Fruit fly (Drosophila melanogaster) whole organism, embryonic: ENCODE measurements around the gene zfh2.

Experiments
- Ada2b ChIP-seq: fragments of 200-800 bp; sonication (Bioruptor generic); IDR thresholded peaks from 2 replicates; pipeline ENCODE4 v1.3.6; 2022; ENCODE audit warnings: missing biosample characterization, missing genetic modification characterization
- Aef1 ChIP-seq: fragments of 200-800 bp; sonication (Bioruptor generic); IDR thresholded peaks from 3 replicates; pipeline ENCODE4 v1.3.6; 2022; ENCODE audit warnings: missing biosample characterization, missing genetic modification characterization
- CG10209 ChIP-seq: fragments of 200-800 bp; sonication (Bioruptor generic); optimal IDR thresholded peaks from 3 replicates; lab custom pipeline; 2017; ENCODE audit warnings: missing biosample characterization, mild to moderate bottlenecking, missing genetic modification characterization, missing genetic modification reagents
- CG11456 ChIP-seq: fragments of 200-800 bp; sonication (Bioruptor generic); IDR thresholded peaks from 3 replicates; pipeline ENCODE4 v1.3.6; 2022; ENCODE audit warnings: missing biosample characterization, missing genetic modification characterization
- CG12155 ChIP-seq: fragments of 200-800 bp; sonication (Bioruptor generic); optimal IDR thresholded peaks from 3 replicates; lab custom pipeline; 2016; ENCODE audit warnings: missing biosample characterization, missing genetic modification characterization
- CG12942 ChIP-seq: fragments of 200-800 bp; sonication (Bioruptor generic); optimal IDR thresholded peaks from 3 replicates; lab custom pipeline; 2016; ENCODE audit warnings: missing biosample characterization, missing genetic modification characterization
- CG13296 ChIP-seq: fragments of 200-800 bp; sonication (Bioruptor generic); optimal IDR thresholded peaks from 3 replicates; lab custom pipeline; 2018; ENCODE audit warnings: missing biosample characterization, mild to moderate bottlenecking, missing genetic modification characterization
- CG13424 ChIP-seq: fragments of 200-800 bp; sonication (Bioruptor generic); optimal IDR thresholded peaks from 2 replicates; lab custom pipeline; 2019; ENCODE audit warnings: missing biosample characterization, mild to moderate bottlenecking, missing genetic modification characterization, moderate library complexity
- CG15073 ChIP-seq: fragments of 200-800 bp; sonication (Bioruptor generic); optimal IDR thresholded peaks from 2 replicates; lab custom pipeline; 2016; ENCODE audit warnings: missing biosample characterization, missing genetic modification characterization
- CG17359 ChIP-seq: fragments of 200-800 bp; sonication (Bioruptor generic); optimal IDR thresholded peaks from 3 replicates; lab custom pipeline; 2018; ENCODE audit warnings: missing biosample characterization, mild to moderate bottlenecking, missing genetic modification characterization, moderate library complexity
- CG17802 ChIP-seq: fragments of 200-800 bp; sonication (Bioruptor generic); optimal IDR thresholded peaks from 2 replicates; lab custom pipeline; 2018; ENCODE audit warnings: missing biosample characterization, mild to moderate bottlenecking, missing genetic modification characterization, moderate library complexity
- CG2678 ChIP-seq: fragments of 200-800 bp; sonication (Bioruptor generic); optimal IDR thresholded peaks from 3 replicates; lab custom pipeline; 2019; ENCODE audit warnings: missing biosample characterization, mild to moderate bottlenecking, missing genetic modification characterization, moderate library complexity
- CG2889 ChIP-seq: fragments of 200-800 bp; sonication (Bioruptor generic); IDR thresholded peaks from 3 replicates; pipeline ENCODE4 v1.3.6; 2022; ENCODE audit warnings: missing biosample characterization, missing genetic modification characterization
- CG3065 ChIP-seq: fragments of 200-800 bp; sonication (Bioruptor generic); optimal IDR thresholded peaks from 2 replicates; lab custom pipeline; 2016; ENCODE audit warnings: missing biosample characterization, missing genetic modification characterization
- CG31224 ChIP-seq: fragments of 200-800 bp; sonication (Bioruptor generic); IDR thresholded peaks from 2 replicates; pipeline ENCODE4 v1.3.6; 2022; ENCODE audit warnings: missing biosample characterization, missing genetic modification characterization
- CG3281 ChIP-seq: fragments of 200-800 bp; sonication (Bioruptor generic); optimal IDR thresholded peaks from 3 replicates; lab custom pipeline; 2017; ENCODE audit warnings: missing biosample characterization, mild to moderate bottlenecking, missing genetic modification characterization
- CG33557 ChIP-seq: fragments of 200-800 bp; sonication (Bioruptor generic); optimal IDR thresholded peaks from 2 replicates; lab custom pipeline; 2019; ENCODE audit warnings: missing biosample characterization, mild to moderate bottlenecking, missing genetic modification characterization, moderate library complexity
- CG3847 ChIP-seq: fragments of 200-800 bp; sonication (Bioruptor generic); IDR thresholded peaks from 2 replicates; pipeline ENCODE4 v1.3.6; 2022; ENCODE audit warnings: missing biosample characterization, missing genetic modification characterization
- CG42726 ChIP-seq: fragments of 200-800 bp; sonication (Bioruptor generic); IDR thresholded peaks from 2 replicates; pipeline ENCODE4 v1.3.6; 2022; ENCODE audit warnings: missing biosample characterization, missing genetic modification characterization; ENCODE audit not compliant: partially characterized antibody
- CG4617 ChIP-seq: fragments of 200-800 bp; sonication (Bioruptor generic); optimal IDR thresholded peaks from 3 replicates; lab custom pipeline; 2016; ENCODE audit warnings: missing biosample characterization, missing genetic modification characterization, borderline replicate concordance
- CG9215 ChIP-seq: fragments of 200-800 bp; sonication (Bioruptor generic); IDR thresholded peaks from 2 replicates; pipeline ENCODE4 v1.3.6; 2022; ENCODE audit warnings: missing biosample characterization, missing genetic modification characterization
- Chrac-16 ChIP-seq: fragments of 200-800 bp; sonication (Bioruptor generic); optimal IDR thresholded peaks from 3 replicates; lab custom pipeline; 2016; ENCODE audit warnings: missing biosample characterization, missing genetic modification characterization
- E2f1 ChIP-seq: fragments of 200-800 bp; sonication (Bioruptor generic); IDR thresholded peaks from 2 replicates; pipeline ENCODE4 v1.3.6; 2022; ENCODE audit warnings: missing biosample characterization, missing genetic modification characterization
- Fer2 ChIP-seq: fragments of 200-800 bp; sonication (Bioruptor generic); optimal IDR thresholded peaks from 2 replicates; lab custom pipeline; 2018; ENCODE audit warnings: missing biosample characterization, mild to moderate bottlenecking, missing genetic modification characterization, moderate library complexity
- Hmx ChIP-seq: fragments of 200-800 bp; sonication (Bioruptor generic); optimal IDR thresholded peaks from 2 replicates; lab custom pipeline; 2016; ENCODE audit warnings: missing biosample characterization, missing genetic modification characterization
- NC2α ChIP-seq: fragments of 200-800 bp; sonication (Bioruptor generic); optimal IDR thresholded peaks from 2 replicates; lab custom pipeline; 2016; ENCODE audit warnings: missing biosample characterization, missing genetic modification characterization
- Nf-YB ChIP-seq: fragments of 200-800 bp; sonication (Bioruptor generic); optimal IDR thresholded peaks from 3 replicates; lab custom pipeline; 2019; ENCODE audit warnings: missing biosample characterization, mild to moderate bottlenecking, missing genetic modification characterization, moderate library complexity
- NfI ChIP-seq: fragments of 200-800 bp; sonication (Bioruptor generic); optimal IDR thresholded peaks from 3 replicates; lab custom pipeline; 2018; ENCODE audit warnings: missing biosample characterization, mild to moderate bottlenecking, missing genetic modification characterization, moderate library complexity
- PHDP ChIP-seq: fragments of 200-800 bp; sonication (Bioruptor generic); optimal IDR thresholded peaks from 3 replicates; lab custom pipeline; 2018; ENCODE audit warnings: missing biosample characterization, mild to moderate bottlenecking, missing genetic modification characterization, moderate library complexity
- Rfx ChIP-seq: fragments of 200-800 bp; sonication (Bioruptor generic); IDR thresholded peaks from 2 replicates; pipeline ENCODE4 v1.3.6; 2022; ENCODE audit warnings: missing biosample characterization, missing genetic modification characterization
- Usf ChIP-seq: fragments of 200-800 bp; sonication (Bioruptor generic); optimal IDR thresholded peaks from 2 replicates; lab custom pipeline; 2017; ENCODE audit warnings: missing genotype, missing biosample characterization, missing genetic modification characterization
- ab ChIP-seq: fragments of 200-800 bp; sonication (Bioruptor generic); optimal IDR thresholded peaks from 2 replicates; lab custom pipeline; 2016; ENCODE audit warnings: missing biosample characterization, missing genetic modification characterization
- chif ChIP-seq, 2 experiments: fragments of 200-800 bp; sonication (Bioruptor generic); optimal IDR thresholded peaks; 3 replicates each; lab custom pipeline; 2016; ENCODE audit warnings: missing biosample characterization in 2 of 2, missing genetic modification characterization in 2 of 2
- dm ChIP-seq: fragments of 200-800 bp; sonication (Bioruptor generic); optimal IDR thresholded peaks from 3 replicates; lab custom pipeline; 2016; ENCODE audit warnings: missing biosample characterization, missing genetic modification characterization
- grau ChIP-seq: fragments of 200-800 bp; optimal IDR thresholded peaks from 3 replicates; lab custom pipeline; 2019; ENCODE audit warnings: missing biosample characterization, mild to moderate bottlenecking, missing genetic modification characterization, moderate library complexity
- gsb ChIP-seq: fragments of 200-800 bp; sonication (Bioruptor generic); IDR thresholded peaks from 2 replicates; pipeline ENCODE4 v1.3.6; 2022; ENCODE audit warnings: missing biosample characterization, missing genetic modification characterization
- hkb ChIP-seq, 2 experiments: fragments of 200-800 bp in 1 of 2; fragments of >200 bp in 1 of 2; sonication (Bioruptor generic) in 1 of 2; IDR thresholded peaks in 1 of 2; optimal IDR thresholded peaks in 1 of 2; 2 replicates each; pipeline versions ENCODE4 v1.3.6 to Lab custom; 2017 to 2022; ENCODE audit warnings: missing biosample characterization in 1 of 2, missing genetic modification characterization in 1 of 2
- knrl ChIP-seq: fragments of 200-800 bp; sonication (Bioruptor generic); IDR thresholded peaks from 3 replicates; pipeline ENCODE4 v1.3.6; 2022; ENCODE audit warnings: missing biosample characterization, missing genetic modification characterization; ENCODE audit not compliant: partially characterized antibody
- peb ChIP-seq: fragments of 200-800 bp; sonication (Bioruptor generic); IDR thresholded peaks from 2 replicates; pipeline ENCODE4 v1.3.6; 2022; ENCODE audit warnings: missing biosample characterization, missing genetic modification characterization
- pita ChIP-seq: fragments of 200-800 bp; sonication (Bioruptor generic); optimal IDR thresholded peaks from 2 replicates; lab custom pipeline; 2017; ENCODE audit warnings: missing biosample characterization, mild to moderate bottlenecking, missing genetic modification characterization
- pum ChIP-seq: fragments of 200-800 bp; sonication (Bioruptor generic); optimal IDR thresholded peaks from 2 replicates; lab custom pipeline; 2016; ENCODE audit warnings: missing biosample characterization, missing genetic modification characterization
- ro ChIP-seq: fragments of 200-800 bp; sonication (Bioruptor generic); IDR thresholded peaks from 2 replicates; pipeline ENCODE4 v1.3.6; 2022; ENCODE audit warnings: missing biosample characterization, missing genetic modification characterization
- row ChIP-seq: fragments of 200-800 bp; sonication (Bioruptor generic); IDR thresholded peaks from 3 replicates; pipeline ENCODE4 v1.3.6; 2022; ENCODE audit warnings: missing biosample characterization, missing genetic modification characterization
- shn ChIP-seq: fragments of 200-800 bp; sonication (Bioruptor generic); optimal IDR thresholded peaks from 3 replicates; lab custom pipeline; 2016; ENCODE audit warnings: missing biosample characterization, missing genetic modification characterization
- sima ChIP-seq: fragments of 200-800 bp; sonication (Bioruptor generic); optimal IDR thresholded peaks from 2 replicates; lab custom pipeline; 2016; ENCODE audit warnings: missing biosample characterization, missing genetic modification characterization
- slbo ChIP-seq: fragments of 200-800 bp; sonication (Bioruptor generic); IDR thresholded peaks from 2 replicates; pipeline ENCODE4 v1.3.6; 2022; ENCODE audit warnings: missing biosample characterization, missing genetic modification characterization
- so ChIP-seq: fragments of 200-800 bp; sonication (Bioruptor generic); IDR thresholded peaks from 3 replicates; pipeline ENCODE4 v1.3.6; 2022; ENCODE audit warnings: missing biosample characterization, missing genetic modification characterization
- tgo ChIP-seq: fragments of 200-800 bp; sonication (Bioruptor generic); IDR thresholded peaks from 3 replicates; pipeline ENCODE4 v1.3.6; 2022; ENCODE audit warnings: missing biosample characterization, missing genetic modification characterization
- tin ChIP-seq: fragments of 200-800 bp; sonication (Bioruptor generic); optimal IDR thresholded peaks from 3 replicates; lab custom pipeline; 2016; ENCODE audit warnings: missing biosample characterization, missing genetic modification characterization
- tup ChIP-seq: fragments of 200-800 bp; sonication (Bioruptor generic); optimal IDR thresholded peaks from 2 replicates; lab custom pipeline; 2016; ENCODE audit warnings: missing biosample characterization, mild to moderate bottlenecking, missing genetic modification characterization, moderate library complexity
- twi ChIP-seq: fragments of 200-800 bp; optimal IDR thresholded peaks from 2 replicates; lab custom pipeline; 2019; ENCODE audit warnings: missing biosample characterization, mild to moderate bottlenecking, missing genetic modification characterization, moderate library complexity

The zfh2 gene

DNA sequence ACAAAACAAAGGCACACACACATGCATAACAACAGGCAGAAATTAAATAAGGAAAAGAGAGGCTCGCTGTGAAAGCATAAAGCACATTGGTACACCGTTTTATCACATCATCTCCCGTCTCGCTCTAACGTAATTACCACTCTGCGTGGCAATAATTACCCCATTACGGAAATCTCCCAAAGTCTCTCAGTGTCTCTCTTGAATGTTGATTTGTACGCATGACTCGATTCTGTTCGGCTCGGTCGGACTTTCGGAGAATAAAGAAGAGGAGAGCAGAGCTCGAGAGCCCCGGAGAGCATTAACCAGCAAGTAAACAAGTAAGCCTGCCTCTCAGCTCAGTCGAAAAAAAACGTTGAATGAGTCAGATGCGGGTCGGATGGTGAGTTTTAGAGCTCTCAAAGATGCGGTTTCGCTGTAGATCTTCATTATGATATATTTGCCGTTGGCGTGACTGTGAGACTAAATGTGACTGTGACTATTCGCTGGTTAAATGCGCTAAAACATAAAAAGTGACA is at the start of gene zfh2 (continued):
- TF ChIP-seq shn (no peak), tgo (GFP tag; lab: Robert Waterston, UW) (no peak), Ada2b (GFP tag; lab: Robert Waterston, UW) (no peak), slbo (GFP tag; lab: Robert Waterston, UW) (no peak), CG17802 (no peak), CG4617 (GFP tag; lab: Kevin White, UChicago) (no peak), Nf-YB (GFP tag; lab: Kevin White, UChicago) (peak; percentile 93), CG15073 (GFP tag; lab: Kevin White, UChicago) (no peak), Chrac-16 (no peak), chif (GFP tag; optimal IDR thresholded peaks at IDR 0.05; lab: Kevin White, UChicago) (no peak), grau (tag; lab: Kevin White, UChicago) (no peak), pita (GFP tag; lab: Kevin White, UChicago) (no peak), twi (tag; lab: Kevin White, UChicago) (peak; percentile 37), CG11456 (GFP tag; lab: Robert Waterston, UW) (no peak), NfI (no peak), Fer2 (no peak), ab (GFP tag; lab: Kevin White, UChicago) (no peak), CG3281 (GFP tag; lab: Kevin White, UChicago) (no peak), CG33557 (GFP tag; lab: Kevin White, UChicago) (no peak), CG3847 (GFP tag; lab: Robert Waterston, UW) (no peak), CG13296 (GFP tag; lab: Kevin White, UChicago) (peak; percentile 28), PHDP (peak; percentile 4), pum (GFP tag; lab: Kevin White, UChicago) (no peak), ro (GFP tag; lab: Robert Waterston, UW) (no peak), Hmx (GFP tag; lab: Kevin White, UChicago) (no peak), Usf (GFP tag; lab: Kevin White, UChicago) (no peak), tup (no peak), NC2α (GFP tag; lab: Kevin White, UChicago) (no peak), hkb (optimal IDR thresholded peaks at IDR 0.05; lab: Kevin White, UChicago) (no peak), hkb (GFP tag; IDR thresholded peaks at IDR 0.05; lab: Robert Waterston, UW) (peak; percentile 45; the same call in 1 of the 2 replicates), so (GFP tag; lab: Robert Waterston, UW) (no peak), CG9215 (GFP tag; lab: Robert Waterston, UW) (no peak), CG13424 (tag; lab: Kevin White, UChicago) (no peak), gsb (GFP tag; lab: Robert Waterston, UW) (no peak), Aef1 (GFP tag; lab: Robert Waterston, UW) (no peak), sima (GFP tag; lab: Kevin White, UChicago) (no peak), CG12155 (GFP tag; lab: Kevin White, UChicago) (no peak), row (GFP tag; lab: Robert Waterston, UW) (no peak; the same call in 2 of the 3 replicates), CG17359 (no peak), peb (no peak), CG2889 (GFP tag; lab: Robert Waterston, UW) (no peak), CG3065 (GFP tag; lab: Kevin White, UChicago) (no peak), knrl (GFP tag; lab: Robert Waterston, UW) (no peak), Rfx (GFP tag; lab: Robert Waterston, UW) (no peak), CG31224 (no peak), CG10209 (GFP tag; lab: Kevin White, UChicago) (no peak), CG2678 (tag; lab: Kevin White, UChicago) (peak; percentile 9), CG12942 (GFP tag; lab: Kevin White, UChicago) (no peak), E2f1 (no peak), tin (no peak), CG42726 (GFP tag; lab: Robert Waterston, UW) (no peak), dm (GFP tag; lab: Kevin White, UChicago) (no peak)
